Fruit fly (Drosophila melanogaster) whole organism: ENCODE data around the gene Fit2.
A peak's percentile ranks its signal among the peaks of the same experiment; 100 is the strongest.

ENCODE experiments used
- CG8478 ChIP-seq: fragments of >200 bp; optimal IDR thresholded peaks from 2 replicates; lab custom pipeline; 2018; ENCODE audit warnings: inconsistent platforms
- Dll ChIP-seq: fragments of >200 bp; optimal IDR thresholded peaks from 2 replicates; lab custom pipeline; 2017
- EcR ChIP-seq, 2 experiments: fragments of >200 bp; optimal IDR thresholded peaks; 2 replicates each; lab custom pipeline; 2017; ENCODE audit warnings: missing biosample characterization in 2 of 2, missing genetic modification characterization in 2 of 2, missing genetic modification reagents in 2 of 2
- pan ChIP-seq: fragments of >200 bp; optimal IDR thresholded peaks from 2 replicates; lab custom pipeline; 2017
- psq ChIP-seq: fragments of >200 bp; optimal IDR thresholded peaks from 2 replicates; lab custom pipeline; 2017
- usp ChIP-seq: fragments of >200 bp; optimal IDR thresholded peaks from 2 replicates; lab custom pipeline; 2017; ENCODE audit warnings: missing biosample characterization, missing genetic modification characterization, mixed read lengths

DNA sequence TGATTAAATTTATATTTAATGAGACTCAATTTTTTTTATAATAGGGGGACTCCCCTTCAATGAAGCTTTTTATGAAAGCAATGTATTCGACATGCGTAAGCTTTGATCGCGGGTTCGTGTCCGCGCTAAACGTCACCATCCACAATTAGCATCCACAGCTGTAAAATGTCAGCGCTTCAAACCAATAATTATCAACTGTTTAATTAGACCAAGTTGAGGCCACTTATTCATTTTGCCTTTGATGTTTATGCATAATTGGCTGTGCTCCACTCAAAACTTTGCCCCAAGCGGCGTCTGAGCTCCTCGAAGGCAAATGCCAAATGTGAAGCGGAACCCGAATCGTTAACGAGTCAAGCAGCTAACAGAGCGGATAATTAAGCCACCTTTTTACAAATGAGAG lies 38.5 kb upstream of the Fit2 start:
- TF ChIP-seq CG8478 (lab: Kevin White, UChicago) (peak; percentile 39), pan (lab: Kevin White, UChicago) (no peak), psq (lab: Kevin White, UChicago) (no peak), Dll (lab: Kevin White, UChicago) (no peak), usp (GFP tag; lab: Kevin White, UChicago) (no peak), EcR (GFP tag; optimal IDR thresholded peaks at IDR 0.05; lab: Kevin White, UChicago) (no peak)
